Fruit fly (Drosophila melanogaster) whole organism, embryonic: ENCODE data around the gene Syx1A.

Experiments used
- Atf6 ChIP-seq: fragments of 200-800 bp; sonication (Bioruptor generic); IDR thresholded peaks from 2 replicates; pipeline ENCODE4 v1.3.6; 2022; ENCODE audit warnings: missing biosample characterization, missing genetic modification characterization
- B-H2 ChIP-seq: fragments of 200-800 bp; sonication (Bioruptor generic); optimal IDR thresholded peaks from 2 replicates; lab custom pipeline; 2018; ENCODE audit warnings: missing biosample characterization, mild to moderate bottlenecking, missing genetic modification characterization
- Bteb2 ChIP-seq: fragments of 200-800 bp; sonication (Bioruptor generic); optimal IDR thresholded peaks from 2 replicates; lab custom pipeline; 2016; ENCODE audit warnings: missing biosample characterization, missing genetic modification characterization
- CG11504 ChIP-seq: fragments of 200-800 bp; sonication (Bioruptor generic); optimal IDR thresholded peaks from 3 replicates; lab custom pipeline; 2019; ENCODE audit warnings: missing biosample characterization, mild to moderate bottlenecking, missing genetic modification characterization, moderate library complexity
- CG12071 ChIP-seq: fragments of 200-800 bp; sonication (Bioruptor generic); optimal IDR thresholded peaks from 3 replicates; lab custom pipeline; 2018; ENCODE audit warnings: missing biosample characterization, mild to moderate bottlenecking, missing genetic modification characterization
- CG12155 ChIP-seq: fragments of 200-800 bp; sonication (Bioruptor generic); optimal IDR thresholded peaks from 3 replicates; lab custom pipeline; 2016; ENCODE audit warnings: missing biosample characterization, missing genetic modification characterization
- CG12744 ChIP-seq: fragments of 200-800 bp; sonication (Bioruptor generic); optimal IDR thresholded peaks from 2 replicates; lab custom pipeline; 2016; ENCODE audit warnings: missing biosample characterization, missing genetic modification characterization
- CG14965 ChIP-seq: fragments of 200-800 bp; sonication (Bioruptor generic); optimal IDR thresholded peaks from 2 replicates; lab custom pipeline; 2016; ENCODE audit warnings: missing biosample characterization, missing genetic modification characterization, borderline replicate concordance
- CG17385 ChIP-seq: fragments of 200-800 bp; sonication (Bioruptor generic); optimal IDR thresholded peaks from 3 replicates; lab custom pipeline; 2018; ENCODE audit warnings: missing biosample characterization, mild to moderate bottlenecking, missing genetic modification characterization
- CG2199 ChIP-seq: fragments of 200-800 bp; sonication (Bioruptor generic); IDR thresholded peaks from 3 replicates; pipeline ENCODE4 v1.3.6; 2022; ENCODE audit warnings: missing biosample characterization, missing genetic modification characterization
- CG2678 ChIP-seq: fragments of 200-800 bp; sonication (Bioruptor generic); optimal IDR thresholded peaks from 3 replicates; lab custom pipeline; 2019; ENCODE audit warnings: missing biosample characterization, mild to moderate bottlenecking, missing genetic modification characterization, moderate library complexity
- CG3065 ChIP-seq: fragments of 200-800 bp; sonication (Bioruptor generic); optimal IDR thresholded peaks from 2 replicates; lab custom pipeline; 2016; ENCODE audit warnings: missing biosample characterization, missing genetic modification characterization
- CG3281 ChIP-seq: fragments of 200-800 bp; sonication (Bioruptor generic); optimal IDR thresholded peaks from 3 replicates; lab custom pipeline; 2017; ENCODE audit warnings: missing biosample characterization, mild to moderate bottlenecking, missing genetic modification characterization
- CG42726 ChIP-seq: fragments of 200-800 bp; sonication (Bioruptor generic); IDR thresholded peaks from 2 replicates; pipeline ENCODE4 v1.3.6; 2022; ENCODE audit warnings: missing biosample characterization, missing genetic modification characterization; ENCODE audit not compliant: partially characterized antibody
- CG4820 ChIP-seq: fragments of 200-800 bp; sonication (Bioruptor generic); optimal IDR thresholded peaks from 3 replicates; lab custom pipeline; 2016; ENCODE audit warnings: missing biosample characterization, missing genetic modification characterization
- CG7271 ChIP-seq: fragments of 200-800 bp; sonication (Bioruptor generic); optimal IDR thresholded peaks from 2 replicates; lab custom pipeline; 2018; ENCODE audit warnings: missing biosample characterization, mild to moderate bottlenecking, missing genetic modification characterization, moderate library complexity
- CG7357 ChIP-seq: fragments of 200-800 bp; sonication (Bioruptor generic); IDR thresholded peaks from 3 replicates; pipeline ENCODE4 v1.3.6; 2022; ENCODE audit warnings: missing biosample characterization, missing genetic modification characterization
- CG8290 ChIP-seq, 3 experiments: fragments of 200-800 bp; sonication (Bioruptor generic); optimal IDR thresholded peaks; 2 replicates each; lab custom pipeline; 2016 to 2019; ENCODE audit warnings: missing biosample characterization in 3 of 3, missing genetic modification characterization in 3 of 3, mild to moderate bottlenecking in 2 of 3, moderate library complexity in 1 of 3
- CG9215 ChIP-seq: fragments of 200-800 bp; sonication (Bioruptor generic); IDR thresholded peaks from 2 replicates; pipeline ENCODE4 v1.3.6; 2022; ENCODE audit warnings: missing biosample characterization, missing genetic modification characterization
- CG9727 ChIP-seq: fragments of 200-800 bp; sonication (Bioruptor generic); optimal IDR thresholded peaks from 3 replicates; lab custom pipeline; 2017; ENCODE audit warnings: missing biosample characterization, mild to moderate bottlenecking, missing genetic modification characterization
- CG9817 ChIP-seq: fragments of 200-800 bp; sonication (Bioruptor generic); optimal IDR thresholded peaks from 2 replicates; lab custom pipeline; 2018; ENCODE audit warnings: missing biosample characterization, mild to moderate bottlenecking, missing genetic modification characterization, moderate library complexity
- CkIIα-i1 ChIP-seq: fragments of 200-800 bp; sonication (Bioruptor generic); IDR thresholded peaks from 2 replicates; pipeline ENCODE4 v1.3.6; 2022; ENCODE audit warnings: missing biosample characterization, missing genetic modification characterization
- Dfd ChIP-seq, 2 experiments: fragments of >200 bp; optimal IDR thresholded peaks; 2 replicates each; lab custom pipeline; 2017; ENCODE audit warnings: missing biosample characterization in 2 of 2, missing genetic modification characterization in 2 of 2
- Doc2 ChIP-seq: fragments of 200-800 bp; sonication (Bioruptor generic); IDR thresholded peaks from 2 replicates; pipeline ENCODE4 v1.3.6; 2022; ENCODE audit warnings: missing biosample characterization, missing genetic modification characterization
- Eip74EF ChIP-seq, 2 experiments: fragments of 200-800 bp in 1 of 2; fragments of >200 bp in 1 of 2; sonication (Bioruptor generic) in 1 of 2; optimal IDR thresholded peaks; 2 replicates each; lab custom pipeline; 2017 to 2019; ENCODE audit warnings: missing biosample characterization in 2 of 2, missing genetic modification characterization in 2 of 2, mild to moderate bottlenecking in 1 of 2, moderate library complexity in 1 of 2
- MESR4 ChIP-seq: fragments of 200-800 bp; sonication (Bioruptor generic); optimal IDR thresholded peaks from 2 replicates; lab custom pipeline; 2018; ENCODE audit warnings: missing biosample characterization, mild to moderate bottlenecking, missing genetic modification characterization, moderate library complexity
- Nf-YC ChIP-seq: fragments of 200-800 bp; optimal IDR thresholded peaks from 3 replicates; lab custom pipeline; 2019; ENCODE audit warnings: missing biosample characterization, mild to moderate bottlenecking, missing genetic modification characterization, moderate library complexity
- Pdp1 ChIP-seq, 2 experiments: fragments of 200-800 bp; sonication (Bioruptor generic); optimal IDR thresholded peaks; 3 replicates each; lab custom pipeline; 2016; ENCODE audit warnings: missing biosample characterization in 2 of 2, missing genetic modification characterization in 2 of 2, mild to moderate bottlenecking in 1 of 2, moderate library complexity in 1 of 2
- Scr ChIP-seq: fragments of 200-800 bp; sonication (Bioruptor generic); IDR thresholded peaks from 2 replicates; pipeline ENCODE4 v1.3.6; 2022; ENCODE audit warnings: missing biosample characterization, missing genetic modification characterization; ENCODE audit not compliant: partially characterized antibody
- Spps ChIP-seq: fragments of 200-800 bp; sonication (Bioruptor generic); optimal IDR thresholded peaks from 2 replicates; lab custom pipeline; 2018; ENCODE audit warnings: missing biosample characterization, mild to moderate bottlenecking, missing genetic modification characterization
- ase ChIP-seq: fragments of 200-800 bp; sonication (Bioruptor generic); IDR thresholded peaks from 3 replicates; pipeline ENCODE4 v1.3.6; 2022; ENCODE audit warnings: missing biosample characterization, missing genetic modification characterization
- cas ChIP-seq: fragments of 200-800 bp; sonication (Bioruptor generic); IDR thresholded peaks from 2 replicates; pipeline ENCODE4 v1.3.6; 2022; ENCODE audit warnings: missing biosample characterization, missing genetic modification characterization
- corto ChIP-seq: fragments of 200-800 bp; sonication (Bioruptor generic); optimal IDR thresholded peaks from 2 replicates; lab custom pipeline; 2016; ENCODE audit warnings: missing biosample characterization, mild to moderate bottlenecking, missing genetic modification characterization, moderate library complexity
- disco-r ChIP-seq: fragments of 200-800 bp; sonication (Bioruptor generic); optimal IDR thresholded peaks from 2 replicates; lab custom pipeline; 2016; ENCODE audit warnings: missing biosample characterization, missing genetic modification characterization
- emc ChIP-seq: fragments of 200-800 bp; sonication (Bioruptor generic); optimal IDR thresholded peaks from 2 replicates; lab custom pipeline; 2016; ENCODE audit warnings: missing biosample characterization, missing genetic modification characterization
- fd3F ChIP-seq: fragments of 200-800 bp; sonication (Bioruptor generic); optimal IDR thresholded peaks from 2 replicates; lab custom pipeline; 2018; ENCODE audit warnings: missing biosample characterization, mild to moderate bottlenecking, missing genetic modification characterization, moderate library complexity
- gce ChIP-seq: fragments of 200-800 bp; sonication (Bioruptor generic); IDR thresholded peaks from 3 replicates; pipeline ENCODE4 v1.3.6; 2022; ENCODE audit warnings: missing biosample characterization, missing genetic modification characterization
- gfzf ChIP-seq: fragments of 200-800 bp; sonication (Bioruptor generic); optimal IDR thresholded peaks from 2 replicates; lab custom pipeline; 2016; ENCODE audit warnings: missing biosample characterization, mild to moderate bottlenecking, missing genetic modification characterization, moderate library complexity
- inv ChIP-seq: fragments of 200-800 bp; sonication (Bioruptor generic); IDR thresholded peaks from 2 replicates; pipeline ENCODE4 v1.3.6; 2022; ENCODE audit warnings: missing biosample characterization, missing genetic modification characterization; ENCODE audit not compliant: partially characterized antibody
- kay ChIP-seq: fragments of 200-800 bp; sonication (Bioruptor generic); optimal IDR thresholded peaks from 2 replicates; lab custom pipeline; 2016; ENCODE audit warnings: missing biosample characterization, missing genetic modification characterization
- lilli ChIP-seq: fragments of 200-800 bp; sonication (Bioruptor generic); optimal IDR thresholded peaks from 3 replicates; lab custom pipeline; 2016; ENCODE audit warnings: missing biosample characterization, missing genetic modification characterization
- odd ChIP-seq: fragments of 200-800 bp; sonication (Bioruptor generic); optimal IDR thresholded peaks from 2 replicates; lab custom pipeline; 2017; ENCODE audit warnings: missing biosample characterization, mild to moderate bottlenecking, missing genetic modification characterization
- otp ChIP-seq: fragments of 200-800 bp; sonication (Bioruptor generic); IDR thresholded peaks from 3 replicates; pipeline ENCODE4, ENCODE4 v1.3.6; 2022; ENCODE audit warnings: missing biosample characterization, missing genetic modification characterization
- pita ChIP-seq: fragments of 200-800 bp; sonication (Bioruptor generic); optimal IDR thresholded peaks from 2 replicates; lab custom pipeline; 2017; ENCODE audit warnings: missing biosample characterization, mild to moderate bottlenecking, missing genetic modification characterization
- prd ChIP-seq, 3 experiments: fragments of >200 bp in 2 of 3; fragments of 200-800 bp in 1 of 3; sonication (Bioruptor generic) in 1 of 3; optimal IDR thresholded peaks in 2 of 3; IDR thresholded peaks in 1 of 3; 2 replicates in 2 of 3; 3 replicates in 1 of 3; pipeline versions ENCODE4 v1.3.6 to Lab custom; 2017 to 2022; ENCODE audit warnings: missing biosample characterization in 1 of 3, missing genetic modification characterization in 1 of 3
- sd ChIP-seq: fragments of 200-800 bp; sonication (Bioruptor generic); optimal IDR thresholded peaks from 3 replicates; lab custom pipeline; 2018; ENCODE audit warnings: missing biosample characterization, mild to moderate bottlenecking, missing genetic modification characterization, moderate library complexity
- sima ChIP-seq: fragments of 200-800 bp; sonication (Bioruptor generic); optimal IDR thresholded peaks from 2 replicates; lab custom pipeline; 2016; ENCODE audit warnings: missing biosample characterization, missing genetic modification characterization
- slbo ChIP-seq: fragments of 200-800 bp; sonication (Bioruptor generic); IDR thresholded peaks from 2 replicates; pipeline ENCODE4 v1.3.6; 2022; ENCODE audit warnings: missing biosample characterization, missing genetic modification characterization
- usp ChIP-seq: fragments of >200 bp; optimal IDR thresholded peaks from 2 replicates; lab custom pipeline; 2017; ENCODE audit warnings: missing biosample characterization, missing genetic modification characterization
- wor ChIP-seq: fragments of 200-800 bp; sonication (Bioruptor generic); IDR thresholded peaks from 2 replicates; pipeline ENCODE4 v1.3.6; 2022; ENCODE audit warnings: missing biosample characterization, missing genetic modification characterization

Syx1A gene

dm6 chr3R:24093430-24093829, 12.1 kb downstream of the Syx1A start (continued):
- TF ChIP-seq CG14965 (GFP tag; lab: Kevin White, UChicago) (no peak), gce (no peak), inv (GFP tag; lab: Robert Waterston, UW) (no peak), Bteb2 (GFP tag; lab: Kevin White, UChicago) (no peak), disco-r (no peak), Eip74EF (GFP tag; optimal IDR thresholded peaks at IDR 0.05; lab: Kevin White, UChicago) (no peak), otp (GFP tag; lab: Robert Waterston, UW) (no peak), CG3281 (GFP tag; lab: Kevin White, UChicago) (peak; percentile 14), CG2199 (GFP tag; lab: Robert Waterston, UW) (no peak), CG9215 (GFP tag; lab: Robert Waterston, UW) (no peak), gfzf (no peak), Atf6 (GFP tag; lab: Robert Waterston, UW) (no peak), wor (GFP tag; lab: Robert Waterston, UW) (no peak), Nf-YC (tag; lab: Kevin White, UChicago) (no peak), cas (GFP tag; lab: Robert Waterston, UW) (no peak), lilli (GFP tag; lab: Kevin White, UChicago) (peak; percentile 11), CG8290 (GFP tag; optimal IDR thresholded peaks at IDR 0.05; lab: Kevin White, UChicago) (no peak), CG8290 (tag; optimal IDR thresholded peaks at IDR 0.05; lab: Kevin White, UChicago) (no peak), kay (GFP tag; lab: Kevin White, UChicago) (no peak), Doc2 (GFP tag; lab: Robert Waterston, UW) (no peak), CG7271 (tag; lab: Kevin White, UChicago) (no peak), CG3065 (no peak), MESR4 (GFP tag; lab: Kevin White, UChicago) (no peak), CG2678 (tag; lab: Kevin White, UChicago) (peak; percentile 14), odd (GFP tag; lab: Kevin White, UChicago) (peak; percentile 39), B-H2 (GFP tag; lab: Kevin White, UChicago) (no peak), CG17385 (GFP tag; lab: Kevin White, UChicago) (peak; percentile 18), CG12744 (GFP tag; lab: Kevin White, UChicago) (no peak), CG9727 (GFP tag; lab: Kevin White, UChicago) (peak; percentile 22), Scr (GFP tag; lab: Robert Waterston, UW) (no peak), CG12071 (GFP tag; lab: Kevin White, UChicago) (no peak), sima (GFP tag; lab: Kevin White, UChicago) (no peak), usp (no peak), ase (GFP tag; lab: Robert Waterston, UW) (no peak), prd (optimal IDR thresholded peaks at IDR 0.05; lab: Kevin White, UChicago) (no peak), prd (GFP tag; IDR thresholded peaks at IDR 0.05; lab: Robert Waterston, UW) (no peak), CkIIα-i1 (GFP tag; lab: Robert Waterston, UW) (no peak), sd (no peak), fd3F (peak; percentile 40), emc (GFP tag; lab: Kevin White, UChicago) (no peak), corto (GFP tag; lab: Kevin White, UChicago) (no peak), Dfd (GFP tag; optimal IDR thresholded peaks at IDR 0.05; lab: Kevin White, UChicago) (no peak), CG12155 (GFP tag; lab: Kevin White, UChicago) (no peak), CG11504 (tag; lab: Kevin White, UChicago) (peak; percentile 66), Pdp1 (GFP tag; optimal IDR thresholded peaks at IDR 0.05; lab: Kevin White, UChicago) (peak in 1 of 2 experiments; percentile 16), CG7357 (GFP tag; lab: Robert Waterston, UW) (no peak), slbo (GFP tag; lab: Robert Waterston, UW) (peak; percentile 32; the same call in 1 of the 2 replicates), pita (GFP tag; lab: Kevin White, UChicago) (no peak), CG4820 (GFP tag; lab: Kevin White, UChicago) (no peak), CG9817 (tag; lab: Kevin White, UChicago) (no peak), Spps (tag; lab: Kevin White, UChicago) (no peak), CG42726 (GFP tag; lab: Robert Waterston, UW) (no peak)
